Worm (Caenorhabditis elegans): Measurements from ENCODE around the gene srt-3.
"Not testable (repeated sequence)": the region's sequence is repeated elsewhere in the genome, so short reads cannot be mapped to it uniquely, and the experiment has no call there.

srt-3 gene

ce11 chrV:4218268-4218667 is 41.7 kb downstream of the srt-3 start:
- no peak for TF ChIP-seq ZK546.5 (tag; optimal IDR thresholded peaks at IDR 0.05)
- peak; percentile 3 for TF ChIP-seq zag-1 (tag; optimal IDR thresholded peaks at IDR 0.05)

DNA sequence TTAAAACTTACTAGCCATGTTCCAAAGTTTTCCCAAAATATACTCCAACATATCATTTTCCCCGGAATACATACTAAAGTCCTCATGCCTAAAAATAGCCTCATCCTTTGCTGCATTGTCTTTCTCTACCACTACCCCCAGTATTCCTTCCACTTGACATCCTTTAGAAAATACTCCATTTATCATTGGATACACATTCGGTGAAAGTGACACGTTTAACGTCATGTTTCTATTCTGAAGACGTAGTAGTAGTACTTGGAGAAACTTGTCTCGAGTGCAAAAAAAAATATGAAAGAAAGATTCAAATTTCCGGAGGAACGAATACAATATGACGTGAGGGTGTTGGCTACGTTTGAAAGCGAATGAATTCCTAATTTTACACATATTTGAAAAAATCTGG is 43.1 kb downstream of the srt-3 start:
- TF ChIP-seq F13H6.1 (tag; optimal IDR thresholded peaks at IDR 0.05) = no peak
- TF ChIP-seq unc-55 (GFP tag; optimal IDR thresholded peaks at IDR 0.05) = peak; percentile 29

DNA sequence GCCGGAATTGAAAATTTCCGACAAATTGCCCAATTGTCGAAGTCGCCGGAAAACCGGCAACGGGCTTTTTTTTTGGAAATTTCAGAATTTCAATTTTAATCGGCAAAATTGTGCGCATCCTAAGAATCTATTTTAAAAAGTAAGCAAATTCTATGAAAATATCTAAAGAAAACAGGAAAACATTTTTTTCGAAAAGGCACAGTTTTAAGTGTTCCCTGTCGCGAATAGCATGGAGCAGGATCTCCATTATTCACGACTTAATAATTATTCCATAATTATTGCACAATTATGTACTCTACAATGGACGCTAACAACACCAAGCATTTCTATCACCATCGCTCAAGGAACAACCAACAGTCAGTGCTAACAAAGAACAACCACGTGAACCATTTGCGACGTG is 44.1 kb downstream of the srt-3 start, which contains the start of gene H43I07.4:
TSS of gene H43I07.4 (plus strand) at position 301 of the 400 bp plus-strand sequence.
- TF ChIP-seq sma-3 (GFP tag; optimal IDR thresholded peaks at IDR 0.05); aly-2 (tag; optimal IDR thresholded peaks at IDR 0.05); mab-5 (tag; optimal IDR thresholded peaks at IDR 0.05): not testable (repeated sequence)

- TF ChIP-seq lsy-2 (tag; optimal IDR thresholded peaks at IDR 0.05) (peak in 1 of 2 experiments; percentile 1), sem-4 (tag; optimal IDR thresholded peaks at IDR 0.05) (no peak)
Observed at ce11 chrV:4211521-4211920, 48.5 kb downstream of the srt-3 start.

Measured in whole organism, L2 larva.